Worm (Caenorhabditis elegans) whole organism, midembryonic: ENCODE measurements around the gene C10E2.5.

Experiments used
- T22C8.4 ChIP-seq: fragments of 200-800 bp; sonication (Bioruptor generic); IDR thresholded peaks from 2 replicates; pipeline ENCODE4 v1.3.6; 2022; ENCODE audit warnings: missing genetic modification characterization, missing compliant biosample characterization
- cog-1 ChIP-seq: sonication (generic microtip); optimal IDR thresholded peaks from 2 replicates; lab custom pipeline; 2016; ENCODE audit warnings: missing genetic modification characterization, missing compliant biosample characterization
- flt-1 ChIP-seq: fragments of 200-800 bp; sonication (Bioruptor generic); IDR thresholded peaks from 2 replicates; pipeline ENCODE4 v1.3.6; 2022; ENCODE audit warnings: missing genetic modification characterization, missing compliant biosample characterization
- klf-2 ChIP-seq: fragments of 200-800 bp; sonication (Bioruptor generic); conservative IDR thresholded peaks from 2 replicates; pipeline ENCODE4 v1.3.6; 2022; ENCODE audit warnings: missing genetic modification reagents, missing genetic modification characterization, missing compliant biosample characterization
- med-1 ChIP-seq: sonication (generic microtip); optimal IDR thresholded peaks from 2 replicates; lab custom pipeline; 2017; ENCODE audit warnings: missing genetic modification characterization, mild to moderate bottlenecking, missing compliant biosample characterization, antibody characterized with exemption, missing genetic modification reagents; ENCODE audit not compliant: insufficient read depth
- ref-1 ChIP-seq: fragments of 200-800 bp; sonication (Bioruptor generic); conservative IDR thresholded peaks from 2 replicates; pipeline ENCODE4 v1.3.6; 2022; ENCODE audit warnings: missing genetic modification reagents, missing genetic modification characterization, missing compliant biosample characterization
- tab-1 ChIP-seq: fragments of 200-800 bp; sonication (Bioruptor generic); IDR thresholded peaks from 2 replicates; pipeline ENCODE4 v1.3.6; 2022; ENCODE audit warnings: missing genetic modification characterization, missing compliant biosample characterization
- ztf-23 ChIP-seq: fragments of 200-800 bp; sonication (Bioruptor generic); IDR thresholded peaks from 2 replicates; pipeline ENCODE4 v1.3.6; 2022; ENCODE audit warnings: missing genetic modification reagents, missing genetic modification characterization, missing compliant biosample characterization
- ztf-29 ChIP-seq: fragments of 200-800 bp; sonication (Bioruptor generic); IDR thresholded peaks from 2 replicates; pipeline ENCODE4 v1.3.6; 2022; ENCODE audit warnings: missing genetic modification reagents, missing genetic modification characterization, missing compliant biosample characterization

Gene C10E2.5

DNA sequence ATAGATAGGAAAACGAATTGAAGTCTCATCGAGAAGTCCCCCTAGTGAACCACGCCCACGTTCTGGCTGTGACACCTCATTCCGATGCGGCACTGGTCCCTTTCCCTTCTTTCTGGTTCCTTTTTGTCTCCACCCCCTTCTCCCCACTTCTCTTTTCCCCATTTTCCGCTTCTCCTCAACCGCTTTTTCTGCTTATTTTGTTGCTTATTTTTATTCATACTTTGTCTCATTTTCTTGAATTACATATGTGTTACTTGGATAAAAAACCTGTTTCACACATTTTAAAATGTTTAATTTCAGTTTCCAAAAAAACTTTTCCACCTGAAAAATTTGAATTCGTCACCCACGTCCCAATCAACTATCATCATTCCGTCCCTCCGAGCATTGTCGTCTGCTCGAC is 43.0 kb downstream of the C10E2.5 start, which contains the start of gene lgc-53:
Gene lgc-53 (plus strand): TSS at position 301 of the 400 bp plus-strand sequence.
- TF ChIP-seq T22C8.4, result no peak
- TF ChIP-seq cog-1 (tag; lab: Kevin White, UChicago), result no peak
- no peak for TF ChIP-seq flt-1 (GFP tag; lab: Robert Waterston, UW)
- no peak for TF ChIP-seq ztf-23 (GFP tag; lab: Robert Waterston, UW)
- TF ChIP-seq ref-1, result no peak
- TF ChIP-seq klf-2 (GFP tag; lab: Robert Waterston, UW), result no peak
- no peak for TF ChIP-seq ztf-29
- TF ChIP-seq med-1 (GFP tag; lab: Kevin White, UChicago), result no peak
- no peak for TF ChIP-seq tab-1 (GFP tag; lab: Robert Waterston, UW)

DNA sequence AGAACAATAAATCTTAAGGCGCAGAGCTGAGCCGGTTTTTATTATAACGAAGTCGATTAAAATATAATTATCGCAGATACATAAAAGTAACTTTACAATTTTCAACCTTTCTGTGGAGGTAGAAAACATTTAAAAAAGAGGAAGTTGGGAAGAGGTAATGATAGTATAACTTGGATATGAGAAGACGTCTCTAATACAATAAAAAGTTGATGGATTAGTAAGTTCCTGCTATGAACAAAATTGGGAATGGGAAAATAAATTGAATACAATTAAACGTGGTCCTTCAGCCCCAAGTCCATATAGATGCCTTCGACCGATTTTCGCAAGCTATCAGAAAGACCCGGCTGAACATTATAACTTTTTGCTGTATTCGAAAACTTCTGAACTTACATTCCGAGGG is 48.8 kb downstream of the C10E2.5 start:
- TF ChIP-seq ztf-23 (GFP tag; lab: Robert Waterston, UW) (no peak), klf-2 (GFP tag; lab: Robert Waterston, UW) (no peak)

DNA sequence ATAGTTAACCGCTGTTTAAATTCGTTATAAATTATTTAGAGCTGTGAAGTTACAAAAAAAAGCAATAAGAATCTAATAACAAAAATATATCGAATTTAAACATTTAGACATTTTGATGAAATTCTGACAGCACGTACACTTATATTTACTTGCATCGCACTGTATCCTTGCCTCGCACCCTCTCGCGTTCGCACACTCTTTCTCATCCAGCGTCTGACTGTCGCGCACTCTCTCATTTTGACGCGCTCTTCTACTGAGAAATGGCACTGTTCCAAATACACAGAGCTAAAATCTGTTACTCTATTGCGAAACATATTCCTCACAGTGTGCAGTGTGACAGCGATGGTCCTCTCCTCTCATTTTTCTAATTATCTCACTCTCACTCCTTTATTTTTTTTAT is 50.3 kb downstream of the C10E2.5 start:
- TF ChIP-seq flt-1 (GFP tag; lab: Robert Waterston, UW) (no peak), T22C8.4 (no peak), ref-1 (no peak), med-1 (GFP tag; lab: Kevin White, UChicago) (no peak), cog-1 (tag; lab: Kevin White, UChicago) (no peak), ztf-23 (GFP tag; lab: Robert Waterston, UW) (no peak)

DNA sequence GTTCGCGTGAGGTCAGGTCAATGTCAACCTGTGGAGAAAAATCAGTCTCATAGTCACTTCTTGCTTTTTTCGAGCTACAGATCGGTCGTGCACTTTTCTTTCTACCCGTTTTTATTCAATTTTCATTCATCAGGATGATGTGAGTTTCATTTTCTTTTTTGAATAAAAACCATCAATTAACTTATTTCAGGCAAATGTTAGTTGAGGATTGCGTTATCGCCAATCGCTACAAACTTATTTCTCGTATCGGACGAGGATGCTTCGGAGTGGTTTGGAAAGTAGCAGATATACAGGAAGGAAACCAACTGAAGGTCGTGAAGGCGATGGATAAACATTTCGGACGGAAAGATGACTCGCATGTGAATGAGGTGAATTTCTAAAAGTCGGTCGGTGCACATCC is 52.1 kb downstream of the C10E2.5 start, which contains the start of gene F22H10.1:
Gene F22H10.1 (plus strand): TSS at position 211 of the 400 bp plus-strand sequence.
- TF ChIP-seq ztf-29 (no peak), flt-1 (GFP tag; lab: Robert Waterston, UW) (no peak), T22C8.4 (no peak)
